Worm (Caenorhabditis elegans): Measurements from ENCODE around the gene ssq-2.

ssq-2 gene

DNA sequence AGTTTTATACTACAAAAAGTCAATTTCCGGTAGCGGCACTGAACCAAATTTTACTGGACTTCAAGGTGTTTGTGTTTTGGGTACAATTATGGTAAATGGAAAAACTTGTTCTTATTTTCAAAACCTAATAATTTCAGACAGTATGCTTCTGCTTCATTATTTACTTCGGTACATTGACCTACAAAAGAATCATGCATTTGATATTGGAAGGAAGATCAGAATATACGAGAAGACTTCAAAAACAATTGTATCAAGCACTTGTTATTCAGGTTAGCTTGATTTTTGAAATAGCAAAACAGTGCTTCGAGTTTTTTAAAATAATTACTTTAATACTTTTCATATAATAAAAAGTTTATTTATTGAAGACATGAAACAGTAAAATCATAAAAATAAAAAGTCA lies 2.8 kb upstream of the ssq-2 start:
- no peak for TF ChIP-seq unc-39 (tag; optimal IDR thresholded peaks at IDR 0.05)
- TF ChIP-seq ces-1 (GFP tag; optimal IDR thresholded peaks at IDR 0.05) = no peak
- no peak for TF ChIP-seq nhr-12 (tag; optimal IDR thresholded peaks at IDR 0.05)
- no peak for TF ChIP-seq flh-1 (GFP tag; optimal IDR thresholded peaks at IDR 0.05)
- TF ChIP-seq mab-5 (tag; optimal IDR thresholded peaks at IDR 0.05) = no peak
- TF ChIP-seq ceh-43 (GFP tag; optimal IDR thresholded peaks at IDR 0.05) = no peak
- no peak for TF ChIP-seq elt-3 (tag; optimal IDR thresholded peaks at IDR 0.05)
- TF ChIP-seq ztf-11 (tag; optimal IDR thresholded peaks at IDR 0.05) = no peak
- TF ChIP-seq unc-120 (tag; optimal IDR thresholded peaks at IDR 0.05; ENCODE audit: poor library complexity, severe bottlenecking) = no peak
- TF ChIP-seq nhr-76 (tag; optimal IDR thresholded peaks at IDR 0.05) = no peak
- TF ChIP-seq elt-1 (tag; optimal IDR thresholded peaks at IDR 0.05; ENCODE audit: borderline replicate concordance, insufficient read depth) = no peak
- TF ChIP-seq M03D4.4 (tag; optimal IDR thresholded peaks at IDR 0.05) = no peak
- TF ChIP-seq pha-4 (tag; optimal IDR thresholded peaks at IDR 0.05) = no peak
- no peak for TF ChIP-seq nhr-237 (tag; optimal IDR thresholded peaks at IDR 0.05)

- TF ChIP-seq unc-120 (tag; optimal IDR thresholded peaks at IDR 0.05; ENCODE audit: poor library complexity, severe bottlenecking) (no peak), lin-32 (GFP tag; optimal IDR thresholded peaks at IDR 0.05) (no peak), lsy-2 (tag; optimal IDR thresholded peaks at IDR 0.05) (no peak), cnd-1 (tag; optimal IDR thresholded peaks at IDR 0.05) (no peak), elt-1 (tag; optimal IDR thresholded peaks at IDR 0.05; ENCODE audit: borderline replicate concordance, insufficient read depth) (no peak), unc-62 (GFP tag; optimal IDR thresholded peaks at IDR 0.05) (no peak), nhr-76 (tag; optimal IDR thresholded peaks at IDR 0.05) (no peak)
Measured at ce11 chrIV:4996956-4997355, 1.0 kb downstream of the ssq-2 start.

DNA sequence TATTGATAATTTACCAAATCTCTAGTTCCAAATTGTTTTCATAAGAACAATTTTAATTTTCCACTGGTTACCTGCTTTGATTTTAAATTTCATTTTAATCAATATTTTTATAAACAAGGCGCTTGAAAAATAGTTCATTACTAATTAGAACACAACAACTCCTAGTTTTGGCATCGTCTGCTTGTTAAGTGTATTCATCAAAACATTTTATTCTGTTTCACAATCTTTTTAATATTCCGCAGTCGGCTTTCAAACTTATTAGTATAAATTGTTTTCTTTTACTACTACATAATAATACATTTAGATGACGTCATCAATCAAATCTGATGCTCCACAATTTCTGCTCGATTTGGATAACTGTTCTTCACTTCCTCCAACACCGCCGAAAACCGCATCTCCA lies 6.5 kb downstream of the ssq-2 start, which contains the start of gene pes-1:
Gene pes-1, plus strand, starts transcription at position 301 of the 400 bp plus-strand sequence.
- peak; percentile 30 for TF ChIP-seq zip-8 (tag; optimal IDR thresholded peaks at IDR 0.05)
- no peak for TF ChIP-seq lin-32 (GFP tag; optimal IDR thresholded peaks at IDR 0.05)
- TF ChIP-seq lin-13 (tag; optimal IDR thresholded peaks at IDR 0.05) = no peak

DNA sequence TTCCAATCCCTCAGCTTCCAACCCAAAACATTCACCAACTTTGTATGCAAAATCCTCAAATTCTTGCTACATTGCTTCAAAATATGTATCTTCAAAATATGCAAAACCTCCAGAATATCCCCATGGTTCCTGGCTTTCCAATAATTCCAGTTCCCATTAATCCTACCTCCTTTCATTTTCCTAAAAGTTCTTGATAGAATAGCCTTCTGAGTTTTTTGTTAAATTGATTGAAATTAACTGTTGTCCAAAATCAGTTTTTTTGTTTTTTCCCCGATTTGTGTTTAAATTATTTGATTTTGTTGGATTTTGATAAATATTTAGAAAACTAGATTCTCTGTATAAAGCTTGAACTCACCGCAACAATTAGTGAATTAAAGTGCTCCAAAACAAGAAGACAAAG lies 9.2 kb downstream of the ssq-2 start:
- no peak for TF ChIP-seq mab-5 (tag; optimal IDR thresholded peaks at IDR 0.05)
- TF ChIP-seq unc-39 (tag; optimal IDR thresholded peaks at IDR 0.05) = no peak
- TF ChIP-seq sptf-1 (tag; optimal IDR thresholded peaks at IDR 0.05) = no peak
- TF ChIP-seq bed-3 (GFP tag; optimal IDR thresholded peaks at IDR 0.05) = no peak
- no peak for TF ChIP-seq lin-13 (tag; optimal IDR thresholded peaks at IDR 0.05)
- TF ChIP-seq ztf-11 (tag; optimal IDR thresholded peaks at IDR 0.05) = no peak
- no peak for TF ChIP-seq flh-1 (GFP tag; optimal IDR thresholded peaks at IDR 0.05)
- TF ChIP-seq ceh-83 (GFP tag; optimal IDR thresholded peaks at IDR 0.05) = no peak
- no peak for TF ChIP-seq unc-120 (tag; optimal IDR thresholded peaks at IDR 0.05; ENCODE audit: poor library complexity, severe bottlenecking)
- no peak for TF ChIP-seq zip-8 (tag; optimal IDR thresholded peaks at IDR 0.05)
- TF ChIP-seq ces-1 (GFP tag; optimal IDR thresholded peaks at IDR 0.05) = no peak
- TF ChIP-seq nhr-2 (tag; optimal IDR thresholded peaks at IDR 0.05) = no peak
- no peak for TF ChIP-seq ceh-43 (GFP tag; optimal IDR thresholded peaks at IDR 0.05)

- no peak for TF ChIP-seq ham-2 (GFP tag; optimal IDR thresholded peaks at IDR 0.05)
- TF ChIP-seq elt-3 (tag; optimal IDR thresholded peaks at IDR 0.05) = no peak
- TF ChIP-seq lsy-2 (tag; optimal IDR thresholded peaks at IDR 0.05) = no peak
- TF ChIP-seq lin-13 (tag; optimal IDR thresholded peaks at IDR 0.05) = no peak
- no peak for TF ChIP-seq M03D4.4 (tag; optimal IDR thresholded peaks at IDR 0.05)
- no peak for TF ChIP-seq mab-5 (tag; optimal IDR thresholded peaks at IDR 0.05)
- TF ChIP-seq elt-1 (tag; optimal IDR thresholded peaks at IDR 0.05; ENCODE audit: borderline replicate concordance, insufficient read depth) = no peak
- TF ChIP-seq mep-1 (tag; optimal IDR thresholded peaks at IDR 0.05) = no peak
- no peak for TF ChIP-seq unc-120 (tag; optimal IDR thresholded peaks at IDR 0.05; ENCODE audit: poor library complexity, severe bottlenecking)
- no peak for TF ChIP-seq ceh-83 (GFP tag; optimal IDR thresholded peaks at IDR 0.05)
- TF ChIP-seq mls-2 (tag; optimal IDR thresholded peaks at IDR 0.05) = no peak
Measured at ce11 chrIV:5008378-5008777, 12.4 kb downstream of the ssq-2 start, which contains the start of gene srm-2. srm-2 (plus strand) TSS chrIV:5008678.

DNA sequence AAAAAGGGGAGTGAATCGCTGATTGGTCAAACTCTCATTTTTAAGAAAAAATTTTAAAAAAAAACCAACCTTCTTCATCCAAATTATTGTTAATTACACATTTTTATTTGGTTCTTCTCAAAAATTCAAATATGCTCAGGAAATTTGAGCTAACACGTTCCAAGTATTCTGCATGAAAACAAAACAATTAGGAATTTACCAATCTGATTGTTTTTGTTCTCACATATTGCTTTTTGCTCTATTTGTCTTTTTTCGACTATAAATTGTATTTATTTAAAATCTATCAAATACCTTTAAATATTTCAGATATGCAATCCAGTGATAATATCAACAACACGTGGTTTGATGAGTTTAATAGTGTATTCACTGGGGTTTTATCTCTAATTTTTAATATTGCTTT lies 16.3 kb downstream of the ssq-2 start, which contains the start of gene srm-1:
Gene srm-1, plus strand, starts transcription at position 301 of the 400 bp plus-strand sequence.
- TF ChIP-seq unc-39 (tag; optimal IDR thresholded peaks at IDR 0.05) = no peak
- TF ChIP-seq unc-120 (tag; optimal IDR thresholded peaks at IDR 0.05; ENCODE audit: poor library complexity, severe bottlenecking) = no peak
- TF ChIP-seq elt-3 (tag; optimal IDR thresholded peaks at IDR 0.05) = no peak
- no peak for TF ChIP-seq lin-32 (GFP tag; optimal IDR thresholded peaks at IDR 0.05)
- TF ChIP-seq blmp-1 (tag; optimal IDR thresholded peaks at IDR 0.05) = no peak
- TF ChIP-seq hlh-1 (tag; optimal IDR thresholded peaks at IDR 0.05) = no peak
- TF ChIP-seq ceh-43 (GFP tag; optimal IDR thresholded peaks at IDR 0.05) = no peak
- no peak for TF ChIP-seq nhr-2 (tag; optimal IDR thresholded peaks at IDR 0.05)
- TF ChIP-seq snpc-4 (tag; optimal IDR thresholded peaks at IDR 0.05) = no peak
- TF ChIP-seq nhr-28 (tag; optimal IDR thresholded peaks at IDR 0.05) = no peak
- TF ChIP-seq mab-5 (tag; optimal IDR thresholded peaks at IDR 0.05) = no peak
- TF ChIP-seq mls-2 (tag; optimal IDR thresholded peaks at IDR 0.05) = no peak
- no peak for TF ChIP-seq lsy-2 (tag; optimal IDR thresholded peaks at IDR 0.05)
- no peak for TF ChIP-seq lin-13 (tag; optimal IDR thresholded peaks at IDR 0.05)
- TF ChIP-seq nhr-12 (tag; optimal IDR thresholded peaks at IDR 0.05) = no peak
- TF ChIP-seq mep-1 (tag; optimal IDR thresholded peaks at IDR 0.05) = no peak
- no peak for TF ChIP-seq elt-1 (tag; optimal IDR thresholded peaks at IDR 0.05; ENCODE audit: borderline replicate concordance, insufficient read depth)

Data from whole organism, mixed stage, embryonic.